Fruit fly (Drosophila melanogaster) Kc167 (cell line): ENCODE data around the gene Wbp2.

ENCODE experiments used
- Myc ChIP-seq: fragments of >200 bp; optimal IDR thresholded peaks from 2 replicates; lab custom pipeline; 2017; ENCODE audit warnings: missing external identifiers
- Sin3A ChIP-seq: fragments of >200 bp; optimal IDR thresholded peaks from 2 replicates; lab custom pipeline; 2018; ENCODE audit warnings: missing external identifiers
- h ChIP-seq: fragments of >200 bp; optimal IDR thresholded peaks from 3 replicates; lab custom pipeline; 2018; ENCODE audit warnings: missing external identifiers
- psq ChIP-seq: fragments of >200 bp; optimal IDR thresholded peaks from 2 replicates; lab custom pipeline; 2017; ENCODE audit warnings: missing external identifiers

DNA sequence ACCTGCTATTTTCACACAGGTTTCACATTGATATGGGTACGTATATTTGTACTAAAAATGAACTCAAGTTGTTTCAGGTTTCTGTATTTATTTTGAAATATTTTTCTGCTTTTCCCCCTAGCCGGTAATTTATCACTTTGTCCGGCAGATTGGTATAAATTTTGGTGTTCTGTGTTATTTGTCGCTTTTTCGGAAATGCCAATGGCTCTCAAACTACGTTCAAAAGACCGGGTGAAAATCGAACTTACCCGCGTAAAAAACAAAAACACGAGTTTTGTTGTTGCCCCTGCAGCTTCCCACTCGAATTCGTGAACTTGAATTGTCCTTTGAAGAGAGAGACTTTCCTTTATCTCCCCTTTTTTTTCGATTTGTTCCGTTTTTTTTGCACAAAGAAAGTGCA, 7.4 kb upstream of the Wbp2 start:
- TF ChIP-seq Sin3A (lab: Kevin White, UChicago): no peak
- TF ChIP-seq Myc (lab: Kevin White, UChicago): no peak
- TF ChIP-seq h (lab: Kevin White, UChicago): no peak
- no peak for TF ChIP-seq psq (lab: Kevin White, UChicago)
